Worm (Caenorhabditis elegans): ENCODE results near the gene trpl-5.

Gene trpl-5

DNA sequence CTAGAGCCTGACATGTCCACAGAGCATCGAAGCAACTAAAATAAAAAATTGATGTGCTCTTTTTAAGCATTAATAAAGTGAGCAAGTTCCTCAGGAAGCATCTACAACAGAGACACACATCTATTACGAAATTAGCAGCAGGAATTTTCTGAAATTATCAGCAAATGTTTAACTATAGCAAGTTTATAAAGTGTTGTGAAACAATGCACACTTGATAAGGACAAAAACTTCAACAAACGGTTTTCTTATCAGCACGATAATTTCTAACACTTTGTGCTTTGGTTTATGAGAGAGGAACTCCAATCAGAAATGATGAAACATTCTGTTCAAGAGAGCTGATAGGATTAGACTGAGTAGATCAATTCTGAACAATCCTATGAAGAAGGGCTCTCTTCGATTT lies at the start of gene trpl-5:
Gene trpl-5 (minus strand): TSS at position 32 of the 400 bp plus-strand sequence.
- TF ChIP-seq elt-2 (tag; optimal IDR thresholded peaks at IDR 0.05) = peak; percentile 94
- TF ChIP-seq jun-1 (tag; optimal IDR thresholded peaks at IDR 0.05) = peak; percentile 59
- peak in 1 of 2 experiments; percentile 17 for TF ChIP-seq lin-35 (GFP tag; optimal IDR thresholded peaks at IDR 0.05)
- TF ChIP-seq ceh-88 (GFP tag; IDR thresholded peaks at IDR 0.05) = no peak
- no peak for TF ChIP-seq irx-1 (tag; optimal IDR thresholded peaks at IDR 0.05)
- TF ChIP-seq pqm-1 (tag; optimal IDR thresholded peaks at IDR 0.05) = peak; percentile 81

DNA sequence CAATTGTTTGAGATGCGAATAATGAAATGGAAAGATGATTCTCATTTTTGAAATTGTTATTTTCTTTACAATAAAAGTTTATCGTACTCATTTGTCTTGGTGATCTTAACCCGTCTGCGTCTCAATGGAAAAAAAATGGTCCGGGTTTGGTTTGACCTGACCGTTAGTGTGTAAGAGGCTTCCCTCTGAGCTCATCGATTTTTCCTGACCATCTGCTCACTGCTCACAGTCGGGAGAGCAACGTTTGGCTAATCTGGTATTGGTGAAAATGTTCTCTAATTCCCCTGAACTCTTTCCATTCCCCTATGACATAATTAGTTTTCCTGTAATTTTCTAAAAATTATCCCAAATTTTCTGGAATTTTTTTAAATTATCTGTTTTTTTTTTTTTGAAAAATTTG lies 48.5 kb upstream of the trpl-5 start:
- no peak for TF ChIP-seq fkh-10 (GFP tag; optimal IDR thresholded peaks at IDR 0.05)
- no peak for TF ChIP-seq hpl-2 (GFP tag; optimal IDR thresholded peaks at IDR 0.05)
- TF ChIP-seq lin-39 (tag; optimal IDR thresholded peaks at IDR 0.05) = no peak
- no peak for TF ChIP-seq swsn-7 (tag; optimal IDR thresholded peaks at IDR 0.05)
- TF ChIP-seq nhr-12 (tag; optimal IDR thresholded peaks at IDR 0.05) = no peak
- no peak for TF ChIP-seq zag-1 (tag; optimal IDR thresholded peaks at IDR 0.05)
- no peak for TF ChIP-seq nhr-90 (tag; optimal IDR thresholded peaks at IDR 0.05; ENCODE audit: poor library complexity)

DNA sequence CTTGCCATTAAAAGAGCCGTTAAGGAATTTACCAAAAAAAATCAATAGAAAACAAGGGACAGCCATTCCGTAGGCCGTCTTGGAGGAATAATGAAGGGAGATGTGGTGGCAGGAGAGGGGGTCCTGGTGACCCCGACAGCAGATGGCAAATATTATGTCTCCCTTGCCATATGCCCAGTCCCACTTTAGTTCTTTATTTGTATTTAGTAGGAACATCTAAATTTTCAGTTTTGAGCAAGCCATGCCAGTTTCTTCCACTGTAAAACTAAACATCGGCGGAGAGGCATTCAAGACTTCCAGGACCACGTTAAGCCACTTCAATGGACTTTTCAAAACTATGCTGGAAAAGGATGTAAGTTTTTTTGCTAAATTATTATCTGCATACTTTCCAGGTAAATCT lies 46.8 kb upstream of the trpl-5 start, which contains the start of gene C40A11.4:
Gene C40A11.4 (plus strand): TSS at position 188 of the 400 bp plus-strand sequence.
- TF ChIP-seq snu-23 (GFP tag; optimal IDR thresholded peaks at IDR 0.05) (no peak), efl-1 (optimal IDR thresholded peaks at IDR 0.05) (no peak), efl-1 (GFP tag; optimal IDR thresholded peaks at IDR 0.05 in 1 of 2) (peak in 1 of 2 experiments; percentile 79)

DNA sequence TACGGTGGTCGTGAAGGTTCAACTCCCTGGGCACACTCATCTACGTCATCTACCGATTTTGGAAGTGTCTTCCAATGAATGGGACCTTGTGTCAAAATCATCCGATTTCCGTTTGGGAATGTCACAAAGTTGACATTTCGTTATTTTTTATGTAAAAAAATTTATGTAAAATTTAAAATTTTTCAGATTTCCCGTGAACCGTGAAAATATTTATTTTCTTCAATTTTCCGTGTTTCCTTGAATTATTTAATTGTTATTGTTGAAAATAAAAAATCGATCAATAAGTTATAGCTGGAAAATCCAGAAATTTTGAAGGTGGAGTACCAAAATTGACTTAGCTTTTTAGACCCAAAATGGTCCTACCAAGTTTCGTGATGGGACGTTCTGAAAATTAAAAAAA lies 45.2 kb upstream of the trpl-5 start, which contains the start of gene hpo-7:
Gene hpo-7 (minus strand): TSS at position 101 of the 400 bp plus-strand sequence.
- TF ChIP-seq lin-13 (GFP tag; optimal IDR thresholded peaks at IDR 0.05) = no peak
- no peak for TF ChIP-seq unc-98 (GFP tag; IDR thresholded peaks at IDR 0.05)
- no peak for TF ChIP-seq zip-4 (GFP tag; optimal IDR thresholded peaks at IDR 0.05)
- no peak for TF ChIP-seq nhr-90 (tag; optimal IDR thresholded peaks at IDR 0.05; ENCODE audit: poor library complexity)
- no peak for TF ChIP-seq lin-35 (GFP tag; optimal IDR thresholded peaks at IDR 0.05)
- no peak for TF ChIP-seq C04F5.9 (tag; optimal IDR thresholded peaks at IDR 0.05)
- no peak for TF ChIP-seq jun-1 (tag; optimal IDR thresholded peaks at IDR 0.05)
- no peak for TF ChIP-seq snpc-4 (tag; optimal IDR thresholded peaks at IDR 0.05)
- no peak for TF ChIP-seq ceh-88 (GFP tag; IDR thresholded peaks at IDR 0.05)
- TF ChIP-seq ceh-82 (tag; optimal IDR thresholded peaks at IDR 0.05) = no peak
- TF ChIP-seq nhr-77 (tag; optimal IDR thresholded peaks at IDR 0.05) = no peak
- no peak for TF ChIP-seq nhr-12 (tag; optimal IDR thresholded peaks at IDR 0.05)

DNA sequence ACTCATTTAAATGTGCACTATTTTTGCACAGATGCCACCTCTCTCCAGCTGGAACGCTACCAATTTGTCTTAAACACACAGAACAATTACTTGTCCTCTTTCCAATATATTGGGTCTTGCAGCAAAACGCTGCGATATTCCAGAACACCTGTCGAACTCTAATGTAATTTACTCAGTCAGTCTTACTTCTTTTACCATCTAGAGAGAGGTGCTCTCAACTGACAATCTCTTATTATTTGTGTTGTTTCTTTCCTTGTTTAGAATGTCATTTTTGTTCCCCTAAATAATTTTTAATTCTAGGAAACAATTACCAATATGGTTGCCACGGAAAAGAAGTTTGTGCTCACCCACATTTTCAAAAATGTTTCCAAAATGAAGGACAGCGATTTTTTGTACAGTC lies 40.3 kb upstream of the trpl-5 start, which contains the start of gene sdz-28:
Gene sdz-28 (plus strand): TSS at position 301 of the 400 bp plus-strand sequence.
- TF ChIP-seq egl-27 (tag; optimal IDR thresholded peaks at IDR 0.05) (no peak), xbp-1 (tag; optimal IDR thresholded peaks at IDR 0.05) (no peak), elt-2 (tag; optimal IDR thresholded peaks at IDR 0.05) (no peak), nhr-28 (tag; optimal IDR thresholded peaks at IDR 0.05) (no peak), nhr-85 (tag) (no peak), fkh-8 (tag; optimal IDR thresholded peaks at IDR 0.05) (no peak), zip-4 (GFP tag; optimal IDR thresholded peaks at IDR 0.05) (no peak), aly-2 (tag; optimal IDR thresholded peaks at IDR 0.05) (no peak), egl-13 (tag; optimal IDR thresholded peaks at IDR 0.05) (no peak), snpc-4 (tag; optimal IDR thresholded peaks at IDR 0.05) (no peak), unc-86 (tag; optimal IDR thresholded peaks at IDR 0.05) (no peak), nhr-20 (tag; optimal IDR thresholded peaks at IDR 0.05) (no peak), zag-1 (tag; optimal IDR thresholded peaks at IDR 0.05) (no peak), irx-1 (tag; optimal IDR thresholded peaks at IDR 0.05) (no peak)

DNA sequence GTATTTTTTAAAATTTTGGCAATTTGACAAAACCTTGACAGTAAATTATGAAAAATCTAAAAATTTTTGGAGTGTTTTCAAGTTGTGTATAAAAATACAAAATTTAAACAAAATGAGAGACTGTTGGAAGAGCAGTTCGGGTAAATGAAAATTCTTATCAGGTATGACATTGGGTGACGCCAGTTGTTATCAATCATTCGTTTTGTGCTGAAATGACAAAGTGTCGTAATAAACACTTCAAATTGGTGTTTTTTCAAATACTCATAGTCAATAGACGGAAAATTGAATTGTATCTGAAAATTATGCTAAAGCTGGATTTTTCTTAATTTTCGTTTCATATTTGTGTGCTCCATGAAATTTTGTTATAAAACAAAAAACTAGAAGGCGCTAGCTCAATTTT lies 32.3 kb upstream of the trpl-5 start:
- TF ChIP-seq fkh-8 (tag; optimal IDR thresholded peaks at IDR 0.05) (no peak), elt-2 (tag; optimal IDR thresholded peaks at IDR 0.05) (peak; percentile 39)

Measured in whole organism, L1 larva.